Worm (Caenorhabditis elegans) whole organism, L1 larva: ENCODE data around the gene srh-11.

Source experiments
- ces-1 ChIP-seq: fragments of 150-350 bp; optimal IDR thresholded peaks from 2 replicates; lab custom pipeline; 2014; ENCODE audit warnings: missing biosample characterization, missing genetic modification reagents, missing genetic modification characterization
- efl-1 ChIP-seq, 4 experiments: fragments of 150-350 bp; optimal IDR thresholded peaks in 3 of 4; peaks in 1 of 4; 1 replicate in 1 of 4; 2 replicates in 3 of 4; lab custom pipeline; 2014; ENCODE audit warnings: missing biosample characterization in 2 of 4, missing genetic modification characterization in 2 of 4, missing genetic modification reagents in 2 of 4
- elt-3 ChIP-seq, 6 experiments: fragments of 150-350 bp in 1 of 6; sonication (generic microtip); optimal IDR thresholded peaks; 2 replicates each; lab custom pipeline; 2017 to 2018; ENCODE audit warnings: missing biosample characterization in 6 of 6, missing genetic modification characterization in 6 of 6, inconsistent platforms in 1 of 6
- lin-39 ChIP-seq: fragments of 150-350 bp; optimal IDR thresholded peaks from 2 replicates; lab custom pipeline; 2014; ENCODE audit warnings: missing biosample characterization, missing genetic modification reagents, missing genetic modification characterization
- nhr-28 ChIP-seq: fragments of 150-350 bp; optimal IDR thresholded peaks from 2 replicates; lab custom pipeline; 2014; ENCODE audit warnings: missing biosample characterization, missing genetic modification characterization
- nhr-76 ChIP-seq: sonication (generic microtip); optimal IDR thresholded peaks from 2 replicates; lab custom pipeline; 2017; ENCODE audit warnings: missing biosample characterization, missing genetic modification characterization
- snpc-4 ChIP-seq: fragments of 150-350 bp; optimal IDR thresholded peaks from 2 replicates; lab custom pipeline; 2014; ENCODE audit warnings: missing biosample characterization, missing genetic modification characterization
- snu-23 ChIP-seq: sonication (generic microtip); optimal IDR thresholded peaks from 2 replicates; lab custom pipeline; 2016; ENCODE audit warnings: missing genetic modification characterization, missing compliant biosample characterization
- ztf-11 ChIP-seq, 2 experiments: sonication (generic microtip); optimal IDR thresholded peaks; 2 replicates each; lab custom pipeline; 2016 to 2017; ENCODE audit warnings: missing genetic modification characterization in 2 of 2, missing biosample characterization in 1 of 2, missing compliant biosample characterization in 1 of 2

- no peak for TF ChIP-seq snpc-4 (tag; lab: Kevin White, UChicago)
- TF ChIP-seq nhr-28 = no peak
- no peak for TF ChIP-seq ztf-11 (tag; optimal IDR thresholded peaks at IDR 0.05; lab: Kevin White, UChicago)
- no peak for TF ChIP-seq elt-3 (tag; optimal IDR thresholded peaks at IDR 0.05; lab: Kevin White, UChicago)
- no peak for TF ChIP-seq lin-39 (tag; lab: Kevin White, UChicago)
- TF ChIP-seq snu-23 (GFP tag; lab: Kevin White, UChicago) = no peak
- TF ChIP-seq nhr-76 (tag; lab: Kevin White, UChicago) = no peak
- no peak for TF ChIP-seq efl-1 (optimal IDR thresholded peaks at IDR 0.05; lab: Kevin White, UChicago)
- TF ChIP-seq efl-1 (GFP tag; optimal IDR thresholded peaks at IDR 0.05 in 1 of 2; lab: Kevin White, UChicago) = no peak
- no peak for TF ChIP-seq ces-1
These were observed 21.5 kb downstream of the srh-11 start for ce11 chrX:8297333-8297732.
